Worm (Caenorhabditis elegans) whole organism, young adult: ENCODE measurements around the gene K09E4.4.

Experiments used
- C17E4.6 ChIP-seq: fragments of 200-800 bp; sonication (Bioruptor generic); IDR thresholded peaks from 2 replicates; pipeline ENCODE4 v1.3.6; 2022; ENCODE audit warnings: missing genetic modification reagents, missing genetic modification characterization, missing compliant biosample characterization
- F57A8.1 ChIP-seq: fragments of 200-800 bp; sonication (Bioruptor generic); optimal IDR thresholded peaks from 2 replicates; lab custom pipeline; 2018; ENCODE audit warnings: mild to moderate bottlenecking, missing genetic modification characterization, moderate library complexity, missing compliant biosample characterization
- K11D2.4 ChIP-seq: fragments of 200-800 bp; sonication (Bioruptor generic); IDR thresholded peaks from 2 replicates; pipeline ENCODE4 v1.3.6; 2022; ENCODE audit warnings: missing genetic modification reagents, missing genetic modification characterization, missing compliant biosample characterization
- K12H6.12 ChIP-seq: fragments of 200-800 bp; sonication (Bioruptor generic); optimal IDR thresholded peaks from 2 replicates; lab custom pipeline; 2018; ENCODE audit warnings: mild to moderate bottlenecking, missing genetic modification characterization, missing compliant biosample characterization
- akir-1 ChIP-seq: fragments of 200-800 bp; sonication (Bioruptor generic); optimal IDR thresholded peaks from 2 replicates; lab custom pipeline; 2018; ENCODE audit warnings: mild to moderate bottlenecking, missing genetic modification characterization, moderate library complexity, missing compliant biosample characterization
- attf-5 ChIP-seq: fragments of 200-800 bp; sonication (Bioruptor generic); optimal IDR thresholded peaks from 2 replicates; lab custom pipeline; 2018; ENCODE audit warnings: mild to moderate bottlenecking, missing genetic modification characterization, missing compliant biosample characterization
- bed-2 ChIP-seq: fragments of 200-800 bp; sonication (Bioruptor generic); IDR thresholded peaks from 2 replicates; pipeline ENCODE4 v1.3.6; 2022; ENCODE audit warnings: missing genetic modification reagents, missing genetic modification characterization, missing compliant biosample characterization
- ccch-3 ChIP-seq: fragments of 200-800 bp; sonication (Bioruptor generic); optimal IDR thresholded peaks from 2 replicates; lab custom pipeline; 2018; ENCODE audit warnings: mild to moderate bottlenecking, missing genetic modification characterization, missing compliant biosample characterization
- cebp-1 ChIP-seq, 2 experiments: fragments of 200-800 bp in 1 of 2; sonication (Bioruptor generic) in 1 of 2; sonication (generic microtip) in 1 of 2; IDR thresholded peaks in 1 of 2; optimal IDR thresholded peaks in 1 of 2; 2 replicates each; pipeline versions ENCODE4 v1.3.6 to Lab custom; 2017 to 2022; ENCODE audit warnings: missing compliant biosample characterization in 2 of 2, missing genetic modification characterization in 2 of 2, mild to moderate bottlenecking in 1 of 2, missing genetic modification reagents in 1 of 2, moderate library complexity in 1 of 2
- ceh-100 ChIP-seq: fragments of 200-800 bp; sonication (Bioruptor generic); IDR thresholded peaks from 2 replicates; pipeline ENCODE4 v1.3.6; 2022; ENCODE audit warnings: missing genetic modification reagents, missing genetic modification characterization, missing compliant biosample characterization
- ceh-27 ChIP-seq: fragments of 200-800 bp; sonication (Bioruptor generic); optimal IDR thresholded peaks from 2 replicates; lab custom pipeline; 2018; ENCODE audit warnings: mild to moderate bottlenecking, missing genetic modification characterization, moderate library complexity, missing compliant biosample characterization
- ceh-40 ChIP-seq: fragments of 200-800 bp; sonication (Bioruptor generic); IDR thresholded peaks from 2 replicates; pipeline ENCODE4 v1.3.6; 2022; ENCODE audit warnings: missing genetic modification characterization, missing compliant biosample characterization
- chd-7 ChIP-seq: sonication (generic microtip); optimal IDR thresholded peaks from 2 replicates; lab custom pipeline; 2016; ENCODE audit warnings: mild to moderate bottlenecking, missing genetic modification characterization, moderate library complexity, missing compliant biosample characterization
- dox-1 ChIP-seq: fragments of 200-800 bp; sonication (Bioruptor generic); IDR thresholded peaks from 2 replicates; pipeline ENCODE4 v1.3.6; 2022; ENCODE audit warnings: missing genetic modification reagents, missing genetic modification characterization, missing compliant biosample characterization
- dpl-1 ChIP-seq: fragments of 150-350 bp; optimal IDR thresholded peaks from 2 replicates; lab custom pipeline; 2014; ENCODE audit warnings: missing biosample characterization, missing genetic modification reagents, missing genetic modification characterization
- egl-18 ChIP-seq: fragments of 200-800 bp; sonication (Bioruptor generic); IDR thresholded peaks from 2 replicates; pipeline ENCODE4 v1.3.6; 2022; ENCODE audit warnings: missing genetic modification reagents, missing genetic modification characterization, missing compliant biosample characterization
- ekl-4 ChIP-seq: fragments of 200-800 bp; sonication (Bioruptor generic); IDR thresholded peaks from 2 replicates; pipeline ENCODE4 v1.3.6; 2022; ENCODE audit warnings: missing genetic modification reagents, missing genetic modification characterization, missing compliant biosample characterization
- hsf-1 ChIP-seq: fragments of 200-800 bp; sonication (Bioruptor generic); IDR thresholded peaks from 2 replicates; pipeline ENCODE4 v1.3.6; 2022; ENCODE audit warnings: missing genetic modification reagents, missing genetic modification characterization, missing compliant biosample characterization
- let-526 ChIP-seq: fragments of 200-800 bp; sonication (Bioruptor generic); IDR thresholded peaks from 2 replicates; pipeline ENCODE4 v1.3.6; 2022; ENCODE audit warnings: missing genetic modification reagents, missing genetic modification characterization, missing compliant biosample characterization
- let-607 ChIP-seq, 2 experiments: fragments of 200-800 bp in 1 of 2; sonication (Bioruptor generic) in 1 of 2; sonication (generic microtip) in 1 of 2; optimal IDR thresholded peaks; 2 replicates each; lab custom pipeline; 2016 to 2018; ENCODE audit warnings: mild to moderate bottlenecking in 2 of 2, missing compliant biosample characterization in 2 of 2, missing genetic modification characterization in 2 of 2, moderate library complexity in 2 of 2, missing genotype in 1 of 2
- lin-35 ChIP-seq, 3 experiments: fragments of 150-350 bp in 2 of 3; sonication (generic microtip) in 1 of 3; optimal IDR thresholded peaks; 2 replicates each; lab custom pipeline; 2014 to 2018; ENCODE audit warnings: missing biosample characterization in 3 of 3, missing genetic modification characterization in 3 of 3, missing genetic modification reagents in 3 of 3
- lin-40 ChIP-seq: sonication (generic microtip); optimal IDR thresholded peaks from 2 replicates; lab custom pipeline; 2016; ENCODE audit warnings: missing genetic modification characterization, mild to moderate bottlenecking, missing compliant biosample characterization, missing genotype, missing genetic modification reagents
- lin-54 ChIP-seq: fragments of 200-800 bp; sonication (Bioruptor generic); optimal IDR thresholded peaks from 2 replicates; lab custom pipeline; 2018; ENCODE audit warnings: mild to moderate bottlenecking, missing genetic modification characterization, missing compliant biosample characterization
- lir-1 ChIP-seq: fragments of 200-800 bp; sonication (Bioruptor generic); conservative IDR thresholded peaks from 2 replicates; pipeline ENCODE4 v1.3.6; 2022; ENCODE audit warnings: missing genetic modification reagents, missing genetic modification characterization, missing compliant biosample characterization
- lsl-1 ChIP-seq: fragments of 200-800 bp; sonication (Bioruptor generic); optimal IDR thresholded peaks from 2 replicates; lab custom pipeline; 2018; ENCODE audit warnings: mild to moderate bottlenecking, missing genetic modification characterization, moderate library complexity, missing compliant biosample characterization
- lsy-27 ChIP-seq: sonication (generic microtip); optimal IDR thresholded peaks from 2 replicates; lab custom pipeline; 2017; ENCODE audit warnings: missing genetic modification characterization, mild to moderate bottlenecking, missing compliant biosample characterization, antibody characterized with exemption, missing genotype, borderline replicate concordance; ENCODE audit not compliant: insufficient read depth
- madf-10 ChIP-seq: sonication (generic microtip); optimal IDR thresholded peaks from 2 replicates; lab custom pipeline; 2016; ENCODE audit warnings: mild to moderate bottlenecking, missing genetic modification characterization, missing compliant biosample characterization
- mcd-1 ChIP-seq: fragments of 200-800 bp; sonication (Bioruptor generic); IDR thresholded peaks from 2 replicates; pipeline ENCODE4 v1.3.6; 2022; ENCODE audit warnings: missing genetic modification reagents, missing genetic modification characterization, missing compliant biosample characterization
- nhr-80 ChIP-seq: sonication (generic microtip); optimal IDR thresholded peaks from 2 replicates; lab custom pipeline; 2016; ENCODE audit warnings: missing genetic modification characterization, missing compliant biosample characterization
- pbrm-1 ChIP-seq: fragments of 200-800 bp; sonication (Bioruptor generic); IDR thresholded peaks from 2 replicates; pipeline ENCODE4 v1.3.6; 2022; ENCODE audit warnings: missing genetic modification reagents, missing genetic modification characterization, missing compliant biosample characterization
- rec-8 ChIP-seq, 2 experiments: sonication (generic microtip); optimal IDR thresholded peaks; 2 replicates each; lab custom pipeline; 2016; ENCODE audit warnings: mild to moderate bottlenecking in 2 of 2, missing genetic modification characterization in 2 of 2, missing genetic modification reagents in 2 of 2, missing genotype in 2 of 2, missing biosample characterization in 1 of 2, missing compliant biosample characterization in 1 of 2, moderate library complexity in 1 of 2
- repo-1 ChIP-seq: sonication (generic microtip); optimal IDR thresholded peaks from 2 replicates; lab custom pipeline; 2017; ENCODE audit warnings: mild to moderate bottlenecking, missing genetic modification characterization, missing compliant biosample characterization
- rpc-1 ChIP-seq, 2 experiments: fragments of 150-350 bp in 1 of 2; sonication (generic microtip) in 1 of 2; optimal IDR thresholded peaks; 2 replicates each; lab custom pipeline; 2014 to 2018; ENCODE audit warnings: missing biosample characterization in 1 of 2, missing genetic modification characterization in 1 of 2, missing genetic modification reagents in 1 of 2, missing genotype in 1 of 2
- snpc-1.3 ChIP-seq: sonication (generic microtip); optimal IDR thresholded peaks from 2 replicates; lab custom pipeline; 2017; ENCODE audit warnings: missing genetic modification characterization, mild to moderate bottlenecking, missing compliant biosample characterization, antibody characterized with exemption, moderate library complexity, missing genotype, missing genetic modification reagents; ENCODE audit not compliant: insufficient read depth
- snpc-4 ChIP-seq, 5 experiments: fragments of 150-350 bp in 1 of 5; sonication (generic microtip) in 4 of 5; optimal IDR thresholded peaks; 2 replicates each; lab custom pipeline; 2014 to 2018; ENCODE audit warnings: missing genetic modification characterization in 5 of 5, missing biosample characterization in 3 of 5, antibody characterized with exemption in 2 of 5, mild to moderate bottlenecking in 2 of 5, missing compliant biosample characterization in 2 of 5, missing genotype in 2 of 5, moderate library complexity in 2 of 5, missing genetic modification reagents in 1 of 5
- somi-1 ChIP-seq: fragments of 200-800 bp; sonication (Bioruptor generic); optimal IDR thresholded peaks from 2 replicates; lab custom pipeline; 2018; ENCODE audit warnings: mild to moderate bottlenecking, missing genetic modification characterization, missing compliant biosample characterization
- tbp1 ChIP-seq: fragments of 200-800 bp; sonication (Bioruptor generic); optimal IDR thresholded peaks from 2 replicates; lab custom pipeline; 2018; ENCODE audit warnings: mild to moderate bottlenecking, missing genetic modification characterization, missing compliant biosample characterization
- unc-130 ChIP-seq: sonication (generic microtip); optimal IDR thresholded peaks from 2 replicates; lab custom pipeline; 2016; ENCODE audit warnings: missing genetic modification reagents, missing genetic modification characterization, missing compliant biosample characterization
- ztf-18 ChIP-seq: sonication (generic microtip); optimal IDR thresholded peaks from 2 replicates; lab custom pipeline; 2016; ENCODE audit warnings: missing genotype, mild to moderate bottlenecking, missing genetic modification characterization, missing compliant biosample characterization

K09E4.4 gene

DNA sequence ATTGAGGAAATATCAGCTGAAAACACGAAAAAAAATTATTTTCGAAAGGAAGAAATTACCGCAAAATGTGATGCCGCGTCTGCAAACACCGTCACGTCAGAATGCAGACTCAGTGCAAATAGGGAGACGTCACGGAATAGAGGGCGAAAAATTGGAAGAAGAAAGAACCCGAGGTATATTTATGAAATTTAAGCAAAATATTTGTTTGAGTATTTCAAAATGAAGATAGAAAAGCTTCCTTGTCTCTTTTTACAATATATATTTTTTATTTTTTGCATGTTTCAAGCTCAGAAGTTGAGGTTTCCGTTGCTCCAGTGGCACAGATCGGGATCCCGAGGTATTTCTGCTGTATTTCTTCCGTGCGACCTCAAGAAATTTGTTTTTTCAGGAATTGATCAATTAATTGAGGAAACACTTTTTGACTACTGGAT lies 21.9 kb upstream of the K09E4.4 start, which contains the start of gene W03H9.2:
W03H9.2 (minus strand) TSS at position 32 of the 431 bp plus-strand sequence.
- peak; percentile 67 for TF ChIP-seq madf-10 (tag; lab: Kevin White, UChicago)
- TF ChIP-seq let-526: 0 out of 2 replicates have a peak, but pooled peaks have one; percentile 10
- no peak for TF ChIP-seq ekl-4
- TF ChIP-seq nhr-80 (tag; lab: Kevin White, UChicago): peak; percentile 3
- TF ChIP-seq lin-40 (tag; lab: Kevin White, UChicago): peak; percentile 50
- no peak for TF ChIP-seq lsy-27 (tag; lab: Kevin White, UChicago)
- no peak for TF ChIP-seq chd-7 (tag; lab: Kevin White, UChicago)
- peak; percentile 34 for TF ChIP-seq akir-1
- peak; percentile 60 for TF ChIP-seq ztf-18 (tag; lab: Kevin White, UChicago)
- TF ChIP-seq C17E4.6 (GFP tag; lab: Robert Waterston, UW): no peak
- TF ChIP-seq K11D2.4: 0 out of 2 replicates have a peak, but pooled peaks have one; percentile 23
- TF ChIP-seq mcd-1 (GFP tag; lab: Robert Waterston, UW): peak; percentile 69
- TF ChIP-seq lin-35 (GFP tag; optimal IDR thresholded peaks at IDR 0.05; lab: Kevin White, UChicago): peak in 1 of 3 experiments; percentile 65
- peak; percentile 30; the same call in 1 of the 2 replicates for TF ChIP-seq lir-1 (GFP tag; lab: Robert Waterston, UW)
- no peak for TF ChIP-seq snpc-1.3 (tag; lab: Kevin White, UChicago)
- TF ChIP-seq ccch-3 (GFP tag; lab: Kevin White, UChicago): peak; percentile 46
- peak; percentile 43; the same call in 1 of the 2 replicates for TF ChIP-seq pbrm-1 (GFP tag; lab: Robert Waterston, UW)
- peak in 1 of 2 experiments; percentile 39 for TF ChIP-seq rec-8 (tag; optimal IDR thresholded peaks at IDR 0.05; lab: Kevin White, UChicago)
- peak; percentile 56; the same call in 1 of the 2 replicates for TF ChIP-seq bed-2 (GFP tag; lab: Robert Waterston, UW)
- TF ChIP-seq ceh-40 (GFP tag; lab: Robert Waterston, UW): no peak
- TF ChIP-seq dpl-1: peak; percentile 7
- TF ChIP-seq somi-1: peak; percentile 3
- TF ChIP-seq lsl-1 (GFP tag; lab: Kevin White, UChicago): peak; percentile 9
- no peak for TF ChIP-seq repo-1 (tag; lab: Kevin White, UChicago)
- peak; percentile 96 for TF ChIP-seq ceh-100 (GFP tag; lab: Robert Waterston, UW)
- peak; percentile 37 for TF ChIP-seq tbp1 (GFP tag; lab: Kevin White, UChicago)
- peak; percentile 19 for TF ChIP-seq lin-54 (GFP tag; lab: Kevin White, UChicago)
- TF ChIP-seq egl-18: no peak
- TF ChIP-seq F57A8.1 (GFP tag; lab: Kevin White, UChicago): no peak
- TF ChIP-seq K12H6.12 (tag; lab: Kevin White, UChicago): peak; percentile 74
- TF ChIP-seq let-607 (tag; optimal IDR thresholded peaks at IDR 0.05; lab: Kevin White, UChicago): peak in 1 of 2 experiments; percentile 43
- peak; percentile 79 for TF ChIP-seq dox-1 (GFP tag; lab: Robert Waterston, UW)
- TF ChIP-seq ceh-27 (GFP tag; lab: Kevin White, UChicago): peak; percentile 77
- no peak for TF ChIP-seq hsf-1 (GFP tag; lab: Robert Waterston, UW)
- TF ChIP-seq snpc-4 (GFP tag; optimal IDR thresholded peaks at IDR 0.05; lab: Kevin White, UChicago): no peak
- TF ChIP-seq snpc-4 (tag; optimal IDR thresholded peaks at IDR 0.05; lab: Kevin White, UChicago): peak in 2 of 4 experiments; percentile 26 to 41
- TF ChIP-seq attf-5 (GFP tag; lab: Kevin White, UChicago): peak; percentile 56
- peak; percentile 7 for TF ChIP-seq unc-130 (GFP tag; lab: Kevin White, UChicago)
- TF ChIP-seq cebp-1 (GFP tag; IDR thresholded peaks at IDR 0.05; lab: Robert Waterston, UW): no peak
- TF ChIP-seq cebp-1 (tag; optimal IDR thresholded peaks at IDR 0.05; lab: Kevin White, UChicago): peak; percentile 51
- no peak for TF ChIP-seq rpc-1 (optimal IDR thresholded peaks at IDR 0.05; lab: Kevin White, UChicago)
- TF ChIP-seq rpc-1 (tag; optimal IDR thresholded peaks at IDR 0.05; lab: Kevin White, UChicago): no peak
